Worm (Caenorhabditis elegans): ENCODE results near the gene snf-10.

The snf-10 gene

DNA sequence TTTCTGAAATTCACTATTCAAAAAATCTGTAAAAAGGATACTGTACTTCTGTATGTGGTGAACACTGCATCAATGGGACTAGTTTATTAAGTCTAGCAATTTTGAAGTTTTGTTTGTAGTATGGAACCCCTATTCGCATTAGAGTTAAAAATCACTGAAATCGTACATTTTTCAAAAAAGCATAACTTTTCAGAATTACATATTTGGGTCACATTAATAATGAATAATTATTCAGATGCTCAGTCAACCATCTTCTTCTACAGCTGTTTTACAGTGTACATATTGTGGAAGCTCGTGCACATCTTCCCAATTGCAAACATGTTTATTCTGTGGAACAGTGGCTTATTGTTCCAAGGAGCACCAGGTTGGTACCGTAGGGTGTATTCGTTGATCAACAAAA lies 28.1 kb upstream of the snf-10 start:
- no peak for TF ChIP-seq mdl-1 (tag; optimal IDR thresholded peaks at IDR 0.05)
- no peak for TF ChIP-seq fkh-8 (tag; optimal IDR thresholded peaks at IDR 0.05)
- no peak for TF ChIP-seq sup-37 (GFP tag; optimal IDR thresholded peaks at IDR 0.05)
- no peak for TF ChIP-seq swsn-7 (tag; optimal IDR thresholded peaks at IDR 0.05)
- TF ChIP-seq ceh-63 (GFP tag; optimal IDR thresholded peaks at IDR 0.05), result no peak
- no peak for TF ChIP-seq mep-1 (tag; optimal IDR thresholded peaks at IDR 0.05)
- TF ChIP-seq nhr-12 (tag; optimal IDR thresholded peaks at IDR 0.05), result no peak
- TF ChIP-seq lin-35 (GFP tag; optimal IDR thresholded peaks at IDR 0.05), result no peak
- TF ChIP-seq lin-39 (tag; optimal IDR thresholded peaks at IDR 0.05), result no peak
- TF ChIP-seq rnt-1 (tag; optimal IDR thresholded peaks at IDR 0.05), result no peak
- no peak for TF ChIP-seq unc-98 (GFP tag; IDR thresholded peaks at IDR 0.05)
- TF ChIP-seq tbx-2 (tag; optimal IDR thresholded peaks at IDR 0.05), result no peak
- no peak for TF ChIP-seq zip-4 (GFP tag; optimal IDR thresholded peaks at IDR 0.05)
- TF ChIP-seq sptf-1 (tag; optimal IDR thresholded peaks at IDR 0.05), result no peak
- TF ChIP-seq zag-1 (tag; optimal IDR thresholded peaks at IDR 0.05), result no peak
- no peak for TF ChIP-seq tlp-1 (tag; optimal IDR thresholded peaks at IDR 0.05)
- TF ChIP-seq unc-62 (GFP tag; optimal IDR thresholded peaks at IDR 0.05), result no peak
- TF ChIP-seq aha-1 (tag; optimal IDR thresholded peaks at IDR 0.05), result no peak
- TF ChIP-seq skn-1 (tag; optimal IDR thresholded peaks at IDR 0.05), result no peak
- no peak for TF ChIP-seq efl-1 (optimal IDR thresholded peaks at IDR 0.05)
- TF ChIP-seq efl-1 (GFP tag; optimal IDR thresholded peaks at IDR 0.05 in 1 of 2), result no peak

DNA sequence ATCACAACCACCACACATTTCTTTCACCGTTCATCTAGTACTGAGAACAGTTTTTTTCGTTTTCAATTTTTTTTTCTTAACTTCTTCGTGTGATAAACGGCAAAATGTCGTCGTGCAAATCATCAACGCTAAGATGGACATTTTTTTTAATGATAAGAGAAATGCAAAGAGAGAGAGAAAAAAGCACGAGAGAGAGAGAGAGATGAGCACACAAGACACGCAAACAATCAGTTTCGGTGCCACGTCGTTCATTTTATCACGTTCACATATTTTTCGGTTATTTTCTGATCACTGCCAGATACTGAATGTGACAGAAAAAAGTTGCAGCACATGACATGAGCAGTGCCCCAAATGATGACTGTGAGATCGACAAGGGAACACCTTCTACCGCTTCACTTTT lies 27.6 kb upstream of the snf-10 start, which contains the start of gene egl-9:
Gene egl-9 (plus strand): TSS at position 328 of the 400 bp plus-strand sequence.
- TF ChIP-seq dsc-1 (tag; optimal IDR thresholded peaks at IDR 0.05), result no peak
- no peak for TF ChIP-seq F16B12.6 (tag; optimal IDR thresholded peaks at IDR 0.05)
- no peak for TF ChIP-seq sox-4 (tag; optimal IDR thresholded peaks at IDR 0.05)
- TF ChIP-seq egl-27 (tag; optimal IDR thresholded peaks at IDR 0.05), result no peak
- no peak for TF ChIP-seq rnt-1 (tag; optimal IDR thresholded peaks at IDR 0.05)
- no peak for TF ChIP-seq nhr-85 (tag)
- no peak for TF ChIP-seq fkh-4 (tag; optimal IDR thresholded peaks at IDR 0.05; ENCODE audit: borderline replicate concordance)
- no peak for TF ChIP-seq hpl-2 (GFP tag; optimal IDR thresholded peaks at IDR 0.05)
- TF ChIP-seq lir-3 (tag; optimal IDR thresholded peaks at IDR 0.05; ENCODE audit: poor library complexity), result no peak
- TF ChIP-seq pag-3 (tag; optimal IDR thresholded peaks at IDR 0.05; ENCODE audit: borderline replicate concordance, insufficient read depth), result no peak
- TF ChIP-seq elt-2 (tag; optimal IDR thresholded peaks at IDR 0.05), result peak; percentile 68
- TF ChIP-seq sup-37 (GFP tag; optimal IDR thresholded peaks at IDR 0.05), result no peak
- TF ChIP-seq mep-1 (tag; optimal IDR thresholded peaks at IDR 0.05), result peak; percentile 5
- TF ChIP-seq C04F5.9 (tag; optimal IDR thresholded peaks at IDR 0.05), result no peak
- peak in 1 of 2 experiments; percentile 27 for TF ChIP-seq mdl-1 (tag; optimal IDR thresholded peaks at IDR 0.05)
- TF ChIP-seq jun-1 (tag; optimal IDR thresholded peaks at IDR 0.05), result no peak
- TF ChIP-seq alr-1 (tag; optimal IDR thresholded peaks at IDR 0.05; ENCODE audit: borderline replicate concordance), result no peak
- TF ChIP-seq skn-1 (tag; optimal IDR thresholded peaks at IDR 0.05), result no peak
- TF ChIP-seq ets-5 (GFP tag; IDR thresholded peaks at IDR 0.05), result no peak
- TF ChIP-seq snu-23 (GFP tag; optimal IDR thresholded peaks at IDR 0.05), result no peak
- no peak for TF ChIP-seq efl-1 (optimal IDR thresholded peaks at IDR 0.05)
- TF ChIP-seq efl-1 (GFP tag; optimal IDR thresholded peaks at IDR 0.05 in 1 of 2), result no peak
- no peak for TF ChIP-seq hlh-17 (GFP tag; optimal IDR thresholded peaks at IDR 0.05; ENCODE audit: borderline replicate concordance)
- TF ChIP-seq tbx-2 (tag; optimal IDR thresholded peaks at IDR 0.05), result no peak
- peak in 1 of 2 experiments; percentile 32 for TF ChIP-seq lin-35 (GFP tag; optimal IDR thresholded peaks at IDR 0.05)
- no peak for TF ChIP-seq fkh-8 (tag; optimal IDR thresholded peaks at IDR 0.05)
- TF ChIP-seq nhr-12 (tag; optimal IDR thresholded peaks at IDR 0.05), result no peak
- no peak for TF ChIP-seq C16A3.4 (tag; optimal IDR thresholded peaks at IDR 0.05)
- TF ChIP-seq nhr-77 (tag; optimal IDR thresholded peaks at IDR 0.05), result no peak
- no peak for TF ChIP-seq unc-62 (GFP tag; optimal IDR thresholded peaks at IDR 0.05)
- TF ChIP-seq nhr-28 (tag; optimal IDR thresholded peaks at IDR 0.05), result no peak
- peak; percentile 32 for TF ChIP-seq nhr-71 (tag; optimal IDR thresholded peaks at IDR 0.05)
- TF ChIP-seq ama-1 (optimal IDR thresholded peaks at IDR 0.05), result peak; percentile 64
- no peak for TF ChIP-seq ceh-63 (GFP tag; optimal IDR thresholded peaks at IDR 0.05)
- no peak for TF ChIP-seq hlh-4 (tag; optimal IDR thresholded peaks at IDR 0.05)
- TF ChIP-seq nhr-84 (tag; optimal IDR thresholded peaks at IDR 0.05), result no peak
- no peak for TF ChIP-seq pax-3 (tag; optimal IDR thresholded peaks at IDR 0.05)
- peak; percentile 15 for TF ChIP-seq lin-14 (GFP tag; optimal IDR thresholded peaks at IDR 0.05)
- TF ChIP-seq Y116A8C.19 (tag; optimal IDR thresholded peaks at IDR 0.05; ENCODE audit: borderline replicate concordance), result no peak
- no peak for TF ChIP-seq fos-1 (tag; optimal IDR thresholded peaks at IDR 0.05)
- no peak for TF ChIP-seq nhr-76 (tag; optimal IDR thresholded peaks at IDR 0.05)
- TF ChIP-seq zip-4 (GFP tag; optimal IDR thresholded peaks at IDR 0.05), result no peak
- no peak for TF ChIP-seq fkh-10 (GFP tag; optimal IDR thresholded peaks at IDR 0.05)

Data from whole organism, L1 larva.